Worm (Caenorhabditis elegans): ENCODE measurements around the gene aff-1.

Gene aff-1

ce11 chrII:6827388-6827787, 36.2 kb downstream of the aff-1 start (continued):
- TF ChIP-seq nhr-11 (tag; optimal IDR thresholded peaks at IDR 0.05) (peak; percentile 23), dsc-1 (tag; optimal IDR thresholded peaks at IDR 0.05) (peak; percentile 62), lin-14 (GFP tag; optimal IDR thresholded peaks at IDR 0.05) (peak; percentile 96), tbx-2 (tag; optimal IDR thresholded peaks at IDR 0.05) (peak; percentile 72), egl-27 (tag; optimal IDR thresholded peaks at IDR 0.05) (peak in 1 of 2 experiments; percentile 26), elt-2 (tag; optimal IDR thresholded peaks at IDR 0.05) (peak; percentile 5)

ce11 chrII:6826726-6827125, 36.8 kb downstream of the aff-1 start:
- TF ChIP-seq vab-15 (tag; optimal IDR thresholded peaks at IDR 0.05) (no peak), pag-3 (tag; optimal IDR thresholded peaks at IDR 0.05; ENCODE audit: borderline replicate concordance, insufficient read depth) (no peak), tbx-2 (tag; optimal IDR thresholded peaks at IDR 0.05) (peak; percentile 25), nhr-20 (tag; optimal IDR thresholded peaks at IDR 0.05) (peak; percentile 60), nhr-85 (tag) (peak; percentile 51), tlp-1 (tag; optimal IDR thresholded peaks at IDR 0.05) (no peak), jun-1 (tag; optimal IDR thresholded peaks at IDR 0.05) (no peak), swsn-7 (tag; optimal IDR thresholded peaks at IDR 0.05) (no peak), elt-2 (tag; optimal IDR thresholded peaks at IDR 0.05) (no peak), lin-14 (GFP tag; optimal IDR thresholded peaks at IDR 0.05) (peak; percentile 76), hpl-2 (GFP tag; optimal IDR thresholded peaks at IDR 0.05) (no peak), unc-130 (tag; optimal IDR thresholded peaks at IDR 0.05) (peak; percentile 74), sptf-1 (tag; optimal IDR thresholded peaks at IDR 0.05) (no peak), ztf-4 (tag; optimal IDR thresholded peaks at IDR 0.05) (no peak), elt-3 (tag; optimal IDR thresholded peaks at IDR 0.05) (peak in 1 of 6 experiments; percentile 69), mep-1 (tag; optimal IDR thresholded peaks at IDR 0.05) (peak; percentile 23), Y116A8C.19 (tag; optimal IDR thresholded peaks at IDR 0.05; ENCODE audit: borderline replicate concordance) (no peak), ceh-8 (GFP tag; optimal IDR thresholded peaks at IDR 0.05) (no peak), blmp-1 (tag; optimal IDR thresholded peaks at IDR 0.05) (peak; percentile 99), F16B12.6 (tag; optimal IDR thresholded peaks at IDR 0.05) (no peak), xbp-1 (tag; optimal IDR thresholded peaks at IDR 0.05) (no peak), aha-1 (tag; optimal IDR thresholded peaks at IDR 0.05) (no peak), aly-2 (tag; optimal IDR thresholded peaks at IDR 0.05) (no peak), lin-35 (GFP tag; optimal IDR thresholded peaks at IDR 0.05) (peak; percentile 11 to 19), alr-1 (tag; optimal IDR thresholded peaks at IDR 0.05; ENCODE audit: borderline replicate concordance) (no peak), efl-1 (optimal IDR thresholded peaks at IDR 0.05) (no peak), efl-1 (GFP tag; optimal IDR thresholded peaks at IDR 0.05 in 1 of 2) (peak in 1 of 2 experiments; percentile 91), mdl-1 (tag; optimal IDR thresholded peaks at IDR 0.05) (peak in 1 of 2 experiments; percentile 16), dsc-1 (tag; optimal IDR thresholded peaks at IDR 0.05) (no peak), nhr-11 (tag; optimal IDR thresholded peaks at IDR 0.05) (no peak), sup-37 (GFP tag; optimal IDR thresholded peaks at IDR 0.05) (no peak), fkh-4 (tag; optimal IDR thresholded peaks at IDR 0.05; ENCODE audit: borderline replicate concordance) (no peak), pqm-1 (tag; optimal IDR thresholded peaks at IDR 0.05) (no peak), isw-1 (GFP tag; IDR thresholded peaks at IDR 0.05) (no peak), lin-15B (tag; optimal IDR thresholded peaks at IDR 0.05) (no peak), ceh-88 (GFP tag; IDR thresholded peaks at IDR 0.05) (no peak), sox-4 (tag; optimal IDR thresholded peaks at IDR 0.05) (no peak), unc-62 (GFP tag; optimal IDR thresholded peaks at IDR 0.05) (no peak), egl-13 (tag; optimal IDR thresholded peaks at IDR 0.05) (no peak), rnt-1 (tag; optimal IDR thresholded peaks at IDR 0.05) (peak; percentile 35), grh-1 (GFP tag; IDR thresholded peaks at IDR 0.05) (no peak), mab-9 (GFP tag; IDR thresholded peaks at IDR 0.05) (no peak), nhr-77 (tag; optimal IDR thresholded peaks at IDR 0.05) (no peak), lin-39 (tag; optimal IDR thresholded peaks at IDR 0.05) (no peak), ceh-63 (GFP tag; optimal IDR thresholded peaks at IDR 0.05) (no peak), nhr-71 (tag; optimal IDR thresholded peaks at IDR 0.05) (peak; percentile 51), egl-27 (tag; optimal IDR thresholded peaks at IDR 0.05) (no peak), lin-13 (GFP tag; optimal IDR thresholded peaks at IDR 0.05) (no peak), C34B4.2 (tag; optimal IDR thresholded peaks at IDR 0.05) (no peak), unc-98 (GFP tag; IDR thresholded peaks at IDR 0.05) (no peak)

Measured in whole organism, L1 larva.